Fruit fly (Drosophila melanogaster): Measurements from ENCODE around the gene TP53INP.

Gene TP53INP

dm6 chr3L:4445824-4446223 is 39.1 kb downstream of the TP53INP start:
- TF ChIP-seq kay (GFP tag; ENCODE audit: borderline replicate concordance): peak; percentile 27
- no peak for TF ChIP-seq toe (GFP tag; optimal IDR thresholded peaks at IDR 0.05)

- TF ChIP-seq CG7045 (GFP tag; optimal IDR thresholded peaks at IDR 0.05) (no peak), Crg-1 (GFP tag; optimal IDR thresholded peaks at IDR 0.05) (no peak), CG1620 (GFP tag; optimal IDR thresholded peaks at IDR 0.05) (no peak), CG14711 (tag; optimal IDR thresholded peaks at IDR 0.05) (no peak), Mnt (GFP tag; optimal IDR thresholded peaks at IDR 0.05) (no peak), Clk (GFP tag; optimal IDR thresholded peaks at IDR 0.05) (no peak), tj (GFP tag; optimal IDR thresholded peaks at IDR 0.05) (no peak), pad (GFP tag; optimal IDR thresholded peaks at IDR 0.05) (no peak), ovo (GFP tag; optimal IDR thresholded peaks at IDR 0.05) (no peak), kay (GFP tag; ENCODE audit: borderline replicate concordance) (no peak), Hr96 (GFP tag; optimal IDR thresholded peaks at IDR 0.05) (no peak), cic (GFP tag; optimal IDR thresholded peaks at IDR 0.05) (no peak), CG5204 (GFP tag; optimal IDR thresholded peaks at IDR 0.05) (no peak), toe (GFP tag; optimal IDR thresholded peaks at IDR 0.05) (no peak), cnc (optimal IDR thresholded peaks at IDR 0.05) (no peak), CG7101 (tag; optimal IDR thresholded peaks at IDR 0.05) (no peak), bab1 (GFP tag; optimal IDR thresholded peaks at IDR 0.05) (no peak), CG11617 (GFP tag; optimal IDR thresholded peaks at IDR 0.05) (no peak), CG12768 (GFP tag; optimal IDR thresholded peaks at IDR 0.05) (no peak), CG33017 (tag; optimal IDR thresholded peaks at IDR 0.05) (no peak)
Measured at dm6 chr3L:4446273-4446672, 39.5 kb downstream of the TP53INP start, which contains the start of gene CG12607. CG12607 (plus strand) TSS chr3L:4446573.

- TF ChIP-seq CG1620 (GFP tag; optimal IDR thresholded peaks at IDR 0.05): no peak
- TF ChIP-seq tj (GFP tag; optimal IDR thresholded peaks at IDR 0.05): no peak
- no peak for TF ChIP-seq Hr96 (GFP tag; optimal IDR thresholded peaks at IDR 0.05)
- no peak for TF ChIP-seq CG12768 (GFP tag; optimal IDR thresholded peaks at IDR 0.05)
- TF ChIP-seq CG7101 (tag; optimal IDR thresholded peaks at IDR 0.05): no peak
- no peak for TF ChIP-seq CG33017 (tag; optimal IDR thresholded peaks at IDR 0.05)
- TF ChIP-seq toe (GFP tag; optimal IDR thresholded peaks at IDR 0.05): no peak
- TF ChIP-seq CG5204 (GFP tag; optimal IDR thresholded peaks at IDR 0.05): no peak
- no peak for TF ChIP-seq Mnt (GFP tag; optimal IDR thresholded peaks at IDR 0.05)
- no peak for TF ChIP-seq CG11617 (GFP tag; optimal IDR thresholded peaks at IDR 0.05)
- no peak for TF ChIP-seq cnc (optimal IDR thresholded peaks at IDR 0.05)
- TF ChIP-seq Clk (GFP tag; optimal IDR thresholded peaks at IDR 0.05): no peak
- TF ChIP-seq bab1 (GFP tag; optimal IDR thresholded peaks at IDR 0.05): no peak
- TF ChIP-seq CG14711 (tag; optimal IDR thresholded peaks at IDR 0.05): no peak
- no peak for TF ChIP-seq Crg-1 (GFP tag; optimal IDR thresholded peaks at IDR 0.05)
- TF ChIP-seq pad (GFP tag; optimal IDR thresholded peaks at IDR 0.05): no peak
- no peak for TF ChIP-seq cic (GFP tag; optimal IDR thresholded peaks at IDR 0.05)
- no peak for TF ChIP-seq ovo (GFP tag; optimal IDR thresholded peaks at IDR 0.05)
Measured at dm6 chr3L:4447229-4447628, 40.5 kb downstream of the TP53INP start.

- no peak for TF ChIP-seq ovo (GFP tag; optimal IDR thresholded peaks at IDR 0.05)
- TF ChIP-seq cnc (optimal IDR thresholded peaks at IDR 0.05): no peak
- TF ChIP-seq CG5204 (GFP tag; optimal IDR thresholded peaks at IDR 0.05): no peak
- TF ChIP-seq cic (GFP tag; optimal IDR thresholded peaks at IDR 0.05): no peak
- TF ChIP-seq CG12768 (GFP tag; optimal IDR thresholded peaks at IDR 0.05): no peak
- no peak for TF ChIP-seq bab1 (GFP tag; optimal IDR thresholded peaks at IDR 0.05)
- TF ChIP-seq pad (GFP tag; optimal IDR thresholded peaks at IDR 0.05): no peak
- no peak for TF ChIP-seq Hr96 (GFP tag; optimal IDR thresholded peaks at IDR 0.05)
- TF ChIP-seq CG1620 (GFP tag; optimal IDR thresholded peaks at IDR 0.05): no peak
- TF ChIP-seq Crg-1 (GFP tag; optimal IDR thresholded peaks at IDR 0.05): no peak
- TF ChIP-seq CG7101 (tag; optimal IDR thresholded peaks at IDR 0.05): no peak
- no peak for TF ChIP-seq CG11617 (GFP tag; optimal IDR thresholded peaks at IDR 0.05)
- TF ChIP-seq Mnt (GFP tag; optimal IDR thresholded peaks at IDR 0.05): no peak
- no peak for TF ChIP-seq kay (GFP tag; ENCODE audit: borderline replicate concordance)
- TF ChIP-seq CG33017 (tag; optimal IDR thresholded peaks at IDR 0.05): no peak
- no peak for TF ChIP-seq tj (GFP tag; optimal IDR thresholded peaks at IDR 0.05)
- TF ChIP-seq CG14711 (tag; optimal IDR thresholded peaks at IDR 0.05): no peak
Measured at dm6 chr3L:4458063-4458462, 51.3 kb downstream of the TP53INP start, which contains the start of gene CG11345. CG11345 (minus strand) TSS chr3L:4458163.

- no peak for TF ChIP-seq Hr96 (GFP tag; optimal IDR thresholded peaks at IDR 0.05)
- TF ChIP-seq CG7045 (GFP tag; optimal IDR thresholded peaks at IDR 0.05): no peak
- no peak for TF ChIP-seq CG14711 (tag; optimal IDR thresholded peaks at IDR 0.05)
- TF ChIP-seq tj (GFP tag; optimal IDR thresholded peaks at IDR 0.05): no peak
- TF ChIP-seq bab1 (GFP tag; optimal IDR thresholded peaks at IDR 0.05): no peak
- TF ChIP-seq Crg-1 (GFP tag; optimal IDR thresholded peaks at IDR 0.05): no peak
- no peak for TF ChIP-seq kay (GFP tag; ENCODE audit: borderline replicate concordance)
- no peak for TF ChIP-seq CG7101 (tag; optimal IDR thresholded peaks at IDR 0.05)
- no peak for TF ChIP-seq pad (GFP tag; optimal IDR thresholded peaks at IDR 0.05)
- no peak for TF ChIP-seq CG1620 (GFP tag; optimal IDR thresholded peaks at IDR 0.05)
- no peak for TF ChIP-seq CG12768 (GFP tag; optimal IDR thresholded peaks at IDR 0.05)
- TF ChIP-seq toe (GFP tag; optimal IDR thresholded peaks at IDR 0.05): no peak
- no peak for TF ChIP-seq Clk (GFP tag; optimal IDR thresholded peaks at IDR 0.05)
- TF ChIP-seq CG33017 (tag; optimal IDR thresholded peaks at IDR 0.05): no peak
- no peak for TF ChIP-seq Mnt (GFP tag; optimal IDR thresholded peaks at IDR 0.05)
- no peak for TF ChIP-seq cic (GFP tag; optimal IDR thresholded peaks at IDR 0.05)
- TF ChIP-seq CG5204 (GFP tag; optimal IDR thresholded peaks at IDR 0.05): no peak
- no peak for TF ChIP-seq ovo (GFP tag; optimal IDR thresholded peaks at IDR 0.05)
Measured at dm6 chr3L:4460307-4461088, 53.8 kb downstream of the TP53INP start, which contains the start of gene CG15022. CG15022 (minus strand) TSS chr3L:4460317.
